Worm (Caenorhabditis elegans): ENCODE measurements around the gene scl-6.
A peak's percentile ranks its signal among the peaks of the same experiment; 100 is the strongest.

scl-6 gene

ce11 chrIV:13056026-13056425 is 12.5 kb upstream of the scl-6 start, which contains the start of gene scl-1:
Gene scl-1, plus strand, starts transcription at chrIV:13056326.
- TF ChIP-seq madf-2 (tag; optimal IDR thresholded peaks at IDR 0.05) (no peak), unc-42 (tag; optimal IDR thresholded peaks at IDR 0.05) (no peak), gmeb-2 (tag; optimal IDR thresholded peaks at IDR 0.05) (no peak)

ce11 chrIV:13057418-13057817 is 11.1 kb upstream of the scl-6 start, which contains the start of gene scl-2:
Gene scl-2, plus strand, starts transcription at chrIV:13057710.
- TF ChIP-seq hlh-13 (GFP tag; optimal IDR thresholded peaks at IDR 0.05) (no peak), C38D4.7 (GFP tag; optimal IDR thresholded peaks at IDR 0.05) (no peak), ceh-31 (tag; optimal IDR thresholded peaks at IDR 0.05) (no peak), fkh-6 (tag; optimal IDR thresholded peaks at IDR 0.05) (no peak), elt-4 (tag; optimal IDR thresholded peaks at IDR 0.05) (no peak), fkh-10 (GFP tag; optimal IDR thresholded peaks at IDR 0.05) (no peak)

- TF ChIP-seq sox-2 (GFP tag; IDR thresholded peaks at IDR 0.05) (no peak), ama-1 (optimal IDR thresholded peaks at IDR 0.05) (no peak)
Measured at ce11 chrIV:13059284-13059683, 9.3 kb upstream of the scl-6 start, which contains the start of gene scl-3. Gene scl-3, plus strand, starts transcription at chrIV:13059584.

- TF ChIP-seq ceh-45 (GFP tag; IDR thresholded peaks at IDR 0.05) (no peak), nhr-232 (tag; optimal IDR thresholded peaks at IDR 0.05) (no peak), unc-42 (tag; optimal IDR thresholded peaks at IDR 0.05) (no peak), ceh-34 (tag; optimal IDR thresholded peaks at IDR 0.05) (no peak), sox-2 (GFP tag; IDR thresholded peaks at IDR 0.05) (no peak), zip-5 (tag; optimal IDR thresholded peaks at IDR 0.05) (no peak), ceh-2 (tag; optimal IDR thresholded peaks at IDR 0.05) (no peak), fax-1 (tag; optimal IDR thresholded peaks at IDR 0.05) (no peak)
Measured at ce11 chrIV:13063714-13064113, 4.8 kb upstream of the scl-6 start, which contains the start of gene scl-5. Gene scl-5, plus strand, starts transcription at chrIV:13064014.

- TF ChIP-seq Y22D7AL.16 (tag; optimal IDR thresholded peaks at IDR 0.05) = no peak
- no peak for TF ChIP-seq ceh-6 (GFP tag; optimal IDR thresholded peaks at IDR 0.05)
- no peak for TF ChIP-seq lin-11 (tag; optimal IDR thresholded peaks at IDR 0.05)
- TF ChIP-seq unc-3 (GFP tag; conservative IDR thresholded peaks at IDR 0.05) = no peak
- no peak for TF ChIP-seq unc-3 (tag; optimal IDR thresholded peaks at IDR 0.05)
- no peak for TF ChIP-seq ceh-22 (tag; optimal IDR thresholded peaks at IDR 0.05)
- TF ChIP-seq elt-4 (tag; optimal IDR thresholded peaks at IDR 0.05) = peak; percentile 37
Measured at ce11 chrIV:13066044-13066443, 2.5 kb upstream of the scl-6 start.

- TF ChIP-seq pha-4 (tag; optimal IDR thresholded peaks at IDR 0.05) = no peak
Measured at ce11 chrIV:13067200-13067599, 1.4 kb upstream of the scl-6 start, which contains the start of gene col-131. Gene col-131, minus strand, starts transcription at chrIV:13067300.

ce11 chrIV:13070142-13070541 is 1.6 kb downstream of the scl-6 start, which contains the start of gene scl-7:
Gene scl-7, plus strand, starts transcription at chrIV:13070442.
- no peak for TF ChIP-seq Y22D7AL.16 (tag; optimal IDR thresholded peaks at IDR 0.05)
- no peak for TF ChIP-seq pros-1 (tag; optimal IDR thresholded peaks at IDR 0.05)
- TF ChIP-seq pax-1 (tag; optimal IDR thresholded peaks at IDR 0.05) = no peak
- TF ChIP-seq ahr-1 (tag; optimal IDR thresholded peaks at IDR 0.05) = no peak
- no peak for TF ChIP-seq lim-6 (tag; optimal IDR thresholded peaks at IDR 0.05)
- no peak for TF ChIP-seq pha-4 (tag; optimal IDR thresholded peaks at IDR 0.05)
- no peak for TF ChIP-seq ceh-48 (tag; optimal IDR thresholded peaks at IDR 0.05)

ce11 chrIV:13071445-13071844 is 2.9 kb downstream of the scl-6 start, which contains the start of gene scl-8:
Gene scl-8, plus strand, starts transcription at chrIV:13071745.
- TF ChIP-seq pros-1 (tag; optimal IDR thresholded peaks at IDR 0.05) (no peak), elt-4 (tag; optimal IDR thresholded peaks at IDR 0.05) (no peak), ceh-14 (tag; optimal IDR thresholded peaks at IDR 0.05) (no peak), gmeb-2 (tag; optimal IDR thresholded peaks at IDR 0.05) (no peak), hlh-30 (tag; optimal IDR thresholded peaks at IDR 0.05; ENCODE audit: insufficient read depth) (no peak), rnt-1 (tag; optimal IDR thresholded peaks at IDR 0.05) (no peak), fkh-10 (GFP tag; optimal IDR thresholded peaks at IDR 0.05) (no peak), unc-3 (GFP tag; conservative IDR thresholded peaks at IDR 0.05) (no peak), unc-3 (tag; optimal IDR thresholded peaks at IDR 0.05) (no peak), T23F11.4 (GFP tag; optimal IDR thresholded peaks at IDR 0.05) (no peak), hlh-15 (tag; optimal IDR thresholded peaks at IDR 0.05) (no peak), dmd-4 (tag; optimal IDR thresholded peaks at IDR 0.05; ENCODE audit: borderline replicate concordance) (no peak), ama-1 (optimal IDR thresholded peaks at IDR 0.05) (no peak), pag-3 (tag; optimal IDR thresholded peaks at IDR 0.05; ENCODE audit: borderline replicate concordance) (no peak), ahr-1 (tag; optimal IDR thresholded peaks at IDR 0.05) (no peak), nhr-11 (tag; optimal IDR thresholded peaks at IDR 0.05) (no peak), zip-5 (tag; optimal IDR thresholded peaks at IDR 0.05) (no peak), unc-42 (tag; optimal IDR thresholded peaks at IDR 0.05) (no peak), ceh-22 (tag; optimal IDR thresholded peaks at IDR 0.05) (no peak), unc-55 (GFP tag; optimal IDR thresholded peaks at IDR 0.05) (no peak)
